3 fruit fly cellular contexts compared by ENCODE assay signal in the genomic region with DNA sequence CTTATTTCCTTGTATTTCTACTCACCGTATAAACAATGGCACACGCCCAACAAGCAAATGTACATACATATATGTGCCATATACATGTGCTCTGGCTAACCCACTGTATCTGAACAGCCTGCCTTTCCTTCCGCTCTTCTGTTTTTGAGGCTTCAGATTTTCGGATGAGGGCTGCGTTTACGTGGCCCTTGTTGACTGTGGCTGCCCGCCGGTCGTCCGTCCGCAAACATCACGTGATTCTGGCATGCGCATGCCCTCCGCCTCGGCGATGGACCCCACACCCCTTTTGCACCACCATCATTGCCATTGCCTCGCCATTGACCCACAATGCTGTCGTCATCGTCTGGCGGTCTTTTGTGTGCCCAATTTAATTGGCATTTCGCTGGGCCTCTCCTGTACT.
A peak's percentile ranks its signal among the peaks of the same experiment; 100 is the strongest.
TF ChIP-seq lines count a peak whose summit lies in the region.

No protein-coding gene starts in this region.

TF ChIP-seq in whole organism, adult, 20 proteins besides CTCF, POLR2A, EP300 and RAD21 (continued from another document):
- TF ChIP-seq cnc (optimal IDR thresholded peaks at IDR 0.05; lab: Kevin White, UChicago) (no peak), Clk (GFP tag; optimal IDR thresholded peaks at IDR 0.05; lab: Kevin White, UChicago) (no peak), CG12768 (GFP tag; optimal IDR thresholded peaks at IDR 0.05; lab: Kevin White, UChicago) (peak; percentile 64)
TF ChIP-seq in whole organism, adult: peak in this region for 11.

TF ChIP-seq in whole organism, embryonic, 481 proteins besides CTCF, POLR2A, EP300 and RAD21 (continued from another document and continues in another):
- TF ChIP-seq cwo (GFP tag; optimal IDR thresholded peaks at IDR 0.05; lab: Kevin White, UChicago) (peak; percentile 99), Bdp1 (GFP tag; optimal IDR thresholded peaks at IDR 0.05; lab: Kevin White, UChicago) (no peak), Hey (tag; optimal IDR thresholded peaks at IDR 0.05; lab: Kevin White, UChicago) (peak; percentile 85), NK7.1 (GFP tag; optimal IDR thresholded peaks at IDR 0.05; lab: Kevin White, UChicago) (no peak), ap (GFP tag; IDR thresholded peaks at IDR 0.05; lab: Robert Waterston, UW) (no peak), tll (GFP tag; optimal IDR thresholded peaks at IDR 0.05; lab: Kevin White, UChicago) (peak in 1 of 2 experiments; percentile 64), pros (GFP tag; optimal IDR thresholded peaks at IDR 0.05; lab: Kevin White, UChicago) (peak; percentile 45), nom (GFP tag; optimal IDR thresholded peaks at IDR 0.05; lab: Kevin White, UChicago) (peak; percentile 53), CG15514 (GFP tag; optimal IDR thresholded peaks at IDR 0.05; lab: Kevin White, UChicago) (peak; percentile 52), NFAT (GFP tag; IDR thresholded peaks at IDR 0.05; lab: Robert Waterston, UW) (no peak), Pdp1 (GFP tag; optimal IDR thresholded peaks at IDR 0.05; lab: Kevin White, UChicago) (peak in 1 of 2 experiments; percentile 46), Dad (GFP tag; optimal IDR thresholded peaks at IDR 0.05; lab: Kevin White, UChicago) (peak; percentile 3), CG12236 (GFP tag; optimal IDR thresholded peaks at IDR 0.05; lab: Kevin White, UChicago) (no peak), CG6854 (GFP tag; optimal IDR thresholded peaks at IDR 0.05; lab: Kevin White, UChicago) (peak; percentile 63), lmd (GFP tag; IDR thresholded peaks at IDR 0.05; lab: Robert Waterston, UW) (no peak), CG14667 (GFP tag; IDR thresholded peaks at IDR 0.05; lab: Robert Waterston, UW) (no peak), exex (tag; optimal IDR thresholded peaks at IDR 0.05; lab: Kevin White, UChicago) (no peak), Optix (GFP tag; IDR thresholded peaks at IDR 0.05; lab: Robert Waterston, UW) (0 out of 3 replicates have a peak, but pooled peaks have one; percentile 15), ind (GFP tag; optimal IDR thresholded peaks at IDR 0.05; lab: Kevin White, UChicago) (no peak), Chrac-16 (GFP tag; optimal IDR thresholded peaks at IDR 0.05; lab: Kevin White, UChicago) (no peak), CG12659 (GFP tag; optimal IDR thresholded peaks at IDR 0.05; lab: Kevin White, UChicago) (peak; percentile 21), CG32532 (GFP tag; IDR thresholded peaks at IDR 0.05; lab: Robert Waterston, UW) (peak; percentile 43; the same call in 1 of the 2 replicates), Deaf1 (tag; optimal IDR thresholded peaks at IDR 0.05; lab: Kevin White, UChicago) (peak; percentile 44), CG6813 (GFP tag; optimal IDR thresholded peaks at IDR 0.05; lab: Kevin White, UChicago) (peak; percentile 57), bcd (GFP tag; optimal IDR thresholded peaks at IDR 0.05; lab: Kevin White, UChicago) (peak; percentile 38), Usf (GFP tag; optimal IDR thresholded peaks at IDR 0.05; lab: Kevin White, UChicago) (peak; percentile 18), CG4730 (GFP tag; IDR thresholded peaks at IDR 0.05; lab: Robert Waterston, UW) (0 out of 2 replicates have a peak, but pooled peaks have one; percentile 24), emc (GFP tag; optimal IDR thresholded peaks at IDR 0.05; lab: Kevin White, UChicago) (no peak), odd (GFP tag; optimal IDR thresholded peaks at IDR 0.05; lab: Kevin White, UChicago) (peak; percentile 6), cg (GFP tag; optimal IDR thresholded peaks at IDR 0.05; lab: Kevin White, UChicago) (peak; percentile 7), tap (tag; optimal IDR thresholded peaks at IDR 0.05; lab: Kevin White, UChicago) (no peak), CG32767 (GFP tag; IDR thresholded peaks at IDR 0.05; lab: Robert Waterston, UW) (peak; percentile 59; the same call in 1 of the 2 replicates), CG12744 (GFP tag; optimal IDR thresholded peaks at IDR 0.05; lab: Kevin White, UChicago) (peak; percentile 20), CHES-1-like (GFP tag; optimal IDR thresholded peaks at IDR 0.05; lab: Kevin White, UChicago) (peak; percentile 8), HLH3B (GFP tag; IDR thresholded peaks at IDR 0.05; lab: Robert Waterston, UW) (peak; percentile 30; the same call in 1 of the 2 replicates), CG18619 (GFP tag; optimal IDR thresholded peaks at IDR 0.05; lab: Kevin White, UChicago) (peak; percentile 29), CG8089 (GFP tag; optimal IDR thresholded peaks at IDR 0.05; lab: Kevin White, UChicago) (peak; percentile 24), Doc3 (GFP tag; IDR thresholded peaks at IDR 0.05; lab: Robert Waterston, UW; ENCODE audit: partially characterized antibody) (no peak), sr (GFP tag; IDR thresholded peaks at IDR 0.05; lab: Robert Waterston, UW) (0 out of 3 replicates have a peak, but pooled peaks have one; percentile 64), sd (tag; optimal IDR thresholded peaks at IDR 0.05; lab: Kevin White, UChicago) (peak; percentile 84), Ptx1 (GFP tag; IDR thresholded peaks at IDR 0.05; lab: Robert Waterston, UW) (no peak), otp (GFP tag; IDR thresholded peaks at IDR 0.05; lab: Robert Waterston, UW) (peak; percentile 60; the same call in 1 of the 3 replicates), HmgZ (tag; optimal IDR thresholded peaks at IDR 0.05; lab: Kevin White, UChicago) (peak; percentile 7), knrl (GFP tag; IDR thresholded peaks at IDR 0.05; lab: Robert Waterston, UW; ENCODE audit: partially characterized antibody) (no peak), CG33557 (GFP tag; optimal IDR thresholded peaks at IDR 0.05; lab: Kevin White, UChicago) (peak; percentile 5), crp (GFP tag; optimal IDR thresholded peaks at IDR 0.05; lab: Kevin White, UChicago) (peak in 1 of 2 experiments; percentile 7), CG8281 (tag; optimal IDR thresholded peaks at IDR 0.05; lab: Kevin White, UChicago) (no peak), CG5180 (GFP tag; optimal IDR thresholded peaks at IDR 0.05; lab: Kevin White, UChicago) (peak; percentile 38), CG13894 (tag; optimal IDR thresholded peaks at IDR 0.05; lab: Kevin White, UChicago) (peak; percentile 93), dm (GFP tag; optimal IDR thresholded peaks at IDR 0.05; lab: Kevin White, UChicago) (peak; percentile 8), fd64A (GFP tag; optimal IDR thresholded peaks at IDR 0.05; lab: Kevin White, UChicago) (peak; percentile 5), ato (GFP tag; IDR thresholded peaks at IDR 0.05; lab: Robert Waterston, UW; ENCODE audit: partially characterized antibody) (no peak), CG17802 (tag; optimal IDR thresholded peaks at IDR 0.05; lab: Kevin White, UChicago) (no peak), CG13287 (GFP tag; IDR thresholded peaks at IDR 0.05; lab: Robert Waterston, UW; ENCODE audit: partially characterized antibody) (peak; percentile 14; the same call in 1 of the 2 replicates), HHEX (GFP tag; optimal IDR thresholded peaks at IDR 0.05; lab: Kevin White, UChicago) (no peak), Nf-YC (tag; optimal IDR thresholded peaks at IDR 0.05; lab: Kevin White, UChicago) (peak; percentile 38), CG10209 (GFP tag; optimal IDR thresholded peaks at IDR 0.05; lab: Kevin White, UChicago) (peak; percentile 3), Dip3 (GFP tag; optimal IDR thresholded peaks at IDR 0.05; lab: Kevin White, UChicago) (peak; percentile 22), Hmx (GFP tag; optimal IDR thresholded peaks at IDR 0.05; lab: Kevin White, UChicago) (no peak)

TF ChIP-seq in whole organism, prepupa, 60 proteins besides CTCF, POLR2A, EP300 and RAD21 (continued from another document):
- TF ChIP-seq CG4318 (GFP tag; optimal IDR thresholded peaks at IDR 0.05; lab: Kevin White, UChicago) (no peak), Met (GFP tag; optimal IDR thresholded peaks at IDR 0.05; lab: Kevin White, UChicago) (peak; percentile 22), Hr38 (GFP tag; optimal IDR thresholded peaks at IDR 0.05; lab: Kevin White, UChicago) (no peak), CG8632 (GFP tag; optimal IDR thresholded peaks at IDR 0.05; lab: Kevin White, UChicago) (no peak), CG1621 (tag; optimal IDR thresholded peaks at IDR 0.05; lab: Kevin White, UChicago) (peak; percentile 8), CG6854 (GFP tag; optimal IDR thresholded peaks at IDR 0.05; lab: Kevin White, UChicago) (peak; percentile 66), CG3919 (GFP tag; optimal IDR thresholded peaks at IDR 0.05; lab: Kevin White, UChicago) (peak; percentile 40), svp (GFP tag; lab: Kevin White, UChicago) (peak; percentile 74), Blimp-1 (GFP tag; optimal IDR thresholded peaks at IDR 0.05; lab: Kevin White, UChicago) (no peak), CG10669 (GFP tag; optimal IDR thresholded peaks at IDR 0.05; lab: Kevin White, UChicago) (no peak), CG8119 (GFP tag; IDR thresholded peaks at IDR 0.05; lab: Robert Waterston, UW) (no peak), fd59A (GFP tag; optimal IDR thresholded peaks at IDR 0.05; lab: Kevin White, UChicago) (no peak), CG15336 (GFP tag; IDR thresholded peaks at IDR 0.05; lab: Robert Waterston, UW) (0 out of 2 replicates have a peak, but pooled peaks have one; percentile 21), CG8319 (GFP tag; optimal IDR thresholded peaks at IDR 0.05; lab: Kevin White, UChicago) (no peak), CG11762 (GFP tag; optimal IDR thresholded peaks at IDR 0.05; lab: Kevin White, UChicago; ENCODE audit: insufficient read depth) (no peak)
